Fruit fly (Drosophila melanogaster): Measurements from ENCODE around the gene Fer3HCH.

Fer3HCH gene

dm6 chrX:13089375-13089774, 18.6 kb downstream of the Fer3HCH start:
- TF ChIP-seq rn (GFP tag; IDR thresholded peaks at IDR 0.05), result no peak
- no peak for TF ChIP-seq fd96Ca (GFP tag; IDR thresholded peaks at IDR 0.05)
- no peak for TF ChIP-seq Pif1A (GFP tag; optimal IDR thresholded peaks at IDR 0.05)
- TF ChIP-seq CG10348 (GFP tag; IDR thresholded peaks at IDR 0.05), result no peak
- no peak for TF ChIP-seq CG8159 (tag; optimal IDR thresholded peaks at IDR 0.05)
- no peak for TF ChIP-seq CG14655 (GFP tag; optimal IDR thresholded peaks at IDR 0.05)
- no peak for TF ChIP-seq CG8301 (tag; optimal IDR thresholded peaks at IDR 0.05)
- TF ChIP-seq Ets98B (GFP tag; IDR thresholded peaks at IDR 0.05), result no peak

DNA sequence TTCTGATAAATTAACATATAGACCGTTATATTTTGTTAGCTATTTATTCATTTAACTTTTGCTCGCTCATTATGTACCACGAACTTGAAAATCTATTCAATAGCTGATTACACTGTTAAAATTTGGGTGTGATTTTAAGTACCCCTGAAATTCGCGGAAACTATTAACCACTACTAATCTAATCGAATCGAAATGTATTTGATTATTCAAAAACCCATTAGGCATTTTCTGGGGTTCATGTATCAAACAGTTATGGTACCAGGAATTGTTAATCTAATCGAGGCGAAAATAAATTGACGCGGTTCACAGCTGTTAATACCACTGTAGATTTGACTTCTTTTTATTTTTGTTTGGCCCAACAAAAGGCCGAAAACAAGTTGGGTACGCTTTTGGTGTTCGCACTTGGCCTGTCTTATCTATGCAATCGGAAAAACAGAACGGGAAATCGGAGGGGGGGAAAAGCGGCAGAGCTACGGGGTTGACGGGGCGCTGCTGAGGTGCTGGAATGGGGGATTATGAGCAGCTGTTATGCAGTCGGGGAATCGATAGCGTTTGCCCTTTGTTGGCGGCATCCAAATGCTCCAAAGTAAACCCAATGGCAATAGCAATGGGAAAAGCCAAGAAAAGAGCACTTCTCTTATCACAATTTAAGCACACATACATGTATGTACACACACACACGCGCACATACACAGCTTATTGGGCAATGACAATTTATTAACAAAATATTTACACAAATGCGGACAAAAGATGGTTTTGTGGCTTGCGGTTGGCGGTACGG, 19.8 kb downstream of the Fer3HCH start:
- TF ChIP-seq CG4496 (GFP tag; IDR thresholded peaks at IDR 0.05) (0 out of 3 replicates have a peak, but pooled peaks have one; percentile 12), fd96Ca (GFP tag; IDR thresholded peaks at IDR 0.05) (0 out of 3 replicates have a peak, but pooled peaks have one; percentile 21), gl (tag; optimal IDR thresholded peaks at IDR 0.05) (no peak), CG15710 (tag; optimal IDR thresholded peaks at IDR 0.05) (no peak), CG14655 (GFP tag; optimal IDR thresholded peaks at IDR 0.05) (no peak), CG10348 (GFP tag; IDR thresholded peaks at IDR 0.05) (no peak), Pif1B (GFP tag; optimal IDR thresholded peaks at IDR 0.05) (no peak), CG8301 (tag; optimal IDR thresholded peaks at IDR 0.05) (peak; percentile 6), CG32121 (GFP tag; IDR thresholded peaks at IDR 0.05) (no peak), CG9948 (tag; optimal IDR thresholded peaks at IDR 0.05) (no peak)

DNA sequence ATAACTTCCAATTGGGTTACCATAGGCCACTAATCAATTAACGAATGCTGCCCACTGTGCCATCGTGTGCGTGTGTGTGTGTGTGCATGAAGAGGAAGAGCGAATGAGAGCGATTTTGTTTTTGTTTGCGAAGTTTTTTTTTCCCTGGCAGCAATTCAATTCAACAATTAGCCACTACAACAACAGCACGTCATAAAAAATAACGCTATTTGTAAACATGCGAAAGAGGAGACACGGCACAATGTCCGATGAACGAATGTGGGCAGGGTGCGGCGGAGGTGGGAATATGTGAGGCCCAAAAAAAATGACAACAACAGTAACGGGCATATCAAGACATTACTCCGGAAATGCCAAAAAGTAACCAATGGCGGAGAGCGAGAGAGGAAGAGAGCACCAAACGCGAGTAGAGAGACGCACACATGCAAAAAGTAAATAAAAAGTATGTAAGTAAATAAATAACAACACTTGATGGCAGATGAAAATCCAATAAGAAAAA, 20.6 kb downstream of the Fer3HCH start:
- TF ChIP-seq CG13204 (GFP tag; optimal IDR thresholded peaks at IDR 0.05) (no peak), CG12605 (GFP tag; IDR thresholded peaks at IDR 0.05) (no peak), D1 (tag; optimal IDR thresholded peaks at IDR 0.05) (no peak), Snoo (tag; optimal IDR thresholded peaks at IDR 0.05) (no peak), CG4496 (GFP tag; IDR thresholded peaks at IDR 0.05) (peak; percentile 47; the same call in 1 of the 3 replicates), Pif1A (GFP tag; optimal IDR thresholded peaks at IDR 0.05) (no peak), fd96Ca (GFP tag; IDR thresholded peaks at IDR 0.05) (0 out of 3 replicates have a peak, but pooled peaks have one; percentile 33), CG32121 (GFP tag; IDR thresholded peaks at IDR 0.05) (no peak; the same call in 1 of the 2 replicates), CG17806 (tag; optimal IDR thresholded peaks at IDR 0.05) (no peak), CG14655 (GFP tag; optimal IDR thresholded peaks at IDR 0.05) (no peak), gl (tag; optimal IDR thresholded peaks at IDR 0.05) (no peak), CG34367 (tag; optimal IDR thresholded peaks at IDR 0.05) (no peak), Pif1B (GFP tag; optimal IDR thresholded peaks at IDR 0.05) (peak; percentile 47), CG8301 (tag; optimal IDR thresholded peaks at IDR 0.05) (peak; percentile 7), CG9948 (tag; optimal IDR thresholded peaks at IDR 0.05) (no peak)

Measured in whole organism, pupa.